Fruit fly (Drosophila melanogaster): Measurements from ENCODE around the gene CG10365.

DNA sequence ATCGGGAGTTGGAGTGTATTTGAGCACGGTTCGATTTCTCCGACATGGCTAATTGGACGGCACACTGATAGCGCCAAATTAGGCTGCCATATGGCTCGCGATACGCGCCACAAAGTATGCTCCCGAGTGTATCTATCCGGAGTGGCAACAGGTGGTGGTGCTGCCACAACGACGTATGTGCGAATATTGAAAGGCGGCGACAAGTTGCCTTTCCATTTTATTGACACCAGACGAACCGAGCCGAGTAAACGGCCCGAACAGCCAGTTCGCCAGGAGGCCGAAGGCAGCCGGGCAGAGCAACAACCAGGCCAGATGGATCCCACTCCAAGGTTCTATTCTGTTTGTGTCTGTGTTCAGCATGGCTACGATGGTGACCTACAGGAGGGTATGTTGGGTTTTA is 24.3 kb upstream of the CG10365 start, which contains the start of gene prt:
- TF ChIP-seq usp (GFP tag; optimal IDR thresholded peaks at IDR 0.05): no peak
- no peak for TF ChIP-seq EcR (GFP tag; optimal IDR thresholded peaks at IDR 0.05)
- no peak for TF ChIP-seq psq (optimal IDR thresholded peaks at IDR 0.05)
- TF ChIP-seq Dll (optimal IDR thresholded peaks at IDR 0.05): no peak
- no peak for TF ChIP-seq CG8478 (optimal IDR thresholded peaks at IDR 0.05)
- no peak for TF ChIP-seq pan (optimal IDR thresholded peaks at IDR 0.05)
